Worm (Caenorhabditis elegans): ENCODE data around the gene str-39.

str-39 gene

DNA sequence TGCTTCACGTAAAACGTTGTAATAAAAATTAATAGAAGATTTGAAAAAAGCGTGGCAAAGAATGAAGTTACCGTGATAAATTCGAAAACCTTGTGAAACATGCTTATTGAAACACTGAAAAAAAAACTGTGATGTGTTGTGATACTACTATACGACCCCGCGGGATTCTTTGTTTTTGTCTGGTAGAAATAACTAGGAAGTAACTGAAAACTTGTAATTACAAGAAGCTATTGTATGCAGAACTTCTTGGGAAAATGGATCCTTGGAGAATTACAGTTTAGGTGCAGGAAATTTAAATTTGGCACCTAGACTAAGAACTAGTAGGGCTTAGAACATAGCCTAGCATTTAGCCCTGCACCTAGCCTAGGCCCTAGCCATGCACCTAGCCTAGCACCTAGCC lies at the start of gene str-39:
TSS of gene str-39 (minus strand) at position 101 of the 400 bp plus-strand sequence.
- no peak for TF ChIP-seq unc-62 (GFP tag; optimal IDR thresholded peaks at IDR 0.05)

DNA sequence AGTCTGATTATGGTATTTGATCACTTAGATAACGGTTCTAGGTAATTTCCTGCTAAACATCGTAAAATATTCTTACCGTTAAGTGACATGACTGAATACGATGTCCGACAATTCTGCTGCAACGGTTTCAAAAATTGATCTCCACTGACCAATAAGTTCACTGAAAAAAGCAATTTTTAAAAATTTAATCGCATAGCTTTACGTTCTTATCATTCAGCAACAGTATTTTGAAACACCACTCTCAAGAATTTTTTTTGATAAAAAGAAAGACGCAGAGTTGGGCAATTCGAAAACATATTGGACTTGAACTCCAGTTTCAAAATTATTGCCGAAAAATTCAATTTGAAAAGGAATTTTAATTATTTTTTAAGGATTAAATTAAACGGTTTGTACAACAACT lies 47.9 kb upstream of the str-39 start, which contains the start of gene C31B8.12:
TSS of gene C31B8.12 (minus strand) at position 101 of the 400 bp plus-strand sequence.
- TF ChIP-seq unc-62 (GFP tag; optimal IDR thresholded peaks at IDR 0.05) = no peak

DNA sequence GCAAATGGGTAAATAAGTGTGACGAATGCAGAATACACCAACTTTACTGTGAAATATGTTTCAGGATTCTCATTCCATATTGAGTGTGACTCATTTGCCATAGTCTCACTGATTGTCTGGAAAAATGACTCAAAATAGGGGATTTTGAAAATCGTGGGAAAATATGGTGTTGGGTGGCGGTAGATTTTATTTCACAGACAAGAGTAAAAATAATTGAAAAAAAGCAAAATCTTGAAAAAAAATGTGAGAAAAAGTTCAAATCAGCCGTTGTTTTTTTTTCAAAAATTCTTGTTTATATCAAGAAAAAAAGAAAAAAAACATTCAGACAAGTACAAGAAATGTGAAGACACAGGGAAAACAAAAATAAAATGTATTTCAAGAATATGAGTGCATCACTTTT lies 42.9 kb upstream of the str-39 start, which contains the start of gene srh-38:
TSS of gene srh-38 (minus strand) at position 101 of the 400 bp plus-strand sequence.
- TF ChIP-seq unc-62 (GFP tag; optimal IDR thresholded peaks at IDR 0.05) = no peak

DNA sequence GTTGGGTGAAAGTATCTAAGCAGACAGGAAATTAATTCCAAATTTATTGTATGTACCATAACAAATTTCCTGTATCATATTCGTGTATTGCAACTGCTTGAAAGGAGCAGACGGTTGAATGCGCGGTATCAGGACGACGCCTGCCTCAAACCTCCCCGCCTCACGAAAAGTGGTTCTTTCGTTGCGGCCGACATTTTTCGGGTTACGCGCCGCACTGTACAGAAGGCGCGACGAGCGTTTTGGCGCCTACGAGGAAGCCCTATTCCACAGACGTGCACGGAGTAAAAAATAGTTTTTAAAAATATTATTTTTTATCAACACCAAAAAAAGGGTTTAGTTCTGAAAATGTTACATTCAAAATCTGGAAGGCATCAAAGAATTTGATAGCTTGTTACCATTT lies 40.4 kb upstream of the str-39 start:
- no peak for TF ChIP-seq unc-62 (GFP tag; optimal IDR thresholded peaks at IDR 0.05)

DNA sequence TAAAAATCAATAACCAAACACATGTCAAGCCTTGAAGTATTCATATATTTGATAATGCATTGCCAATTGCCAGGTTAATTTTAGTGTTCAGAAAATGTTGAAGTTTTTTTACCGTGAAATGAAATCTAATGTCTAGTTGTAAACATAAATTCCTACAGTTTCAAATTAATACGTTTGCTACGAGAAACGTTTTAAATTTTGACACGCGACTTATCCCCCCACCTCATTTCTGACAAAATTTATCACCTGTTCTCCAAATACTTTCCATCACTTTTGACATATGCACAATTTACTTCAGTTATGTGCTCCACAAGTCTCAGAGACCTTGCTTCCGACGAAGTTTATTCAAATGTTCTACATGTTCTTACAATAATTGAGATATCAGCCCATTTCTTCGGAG lies 34.2 kb upstream of the str-39 start, which contains the start of gene srh-146:
TSS of gene srh-146 (plus strand) at position 301 of the 400 bp plus-strand sequence.
- TF ChIP-seq unc-62 (GFP tag; optimal IDR thresholded peaks at IDR 0.05) = no peak

DNA sequence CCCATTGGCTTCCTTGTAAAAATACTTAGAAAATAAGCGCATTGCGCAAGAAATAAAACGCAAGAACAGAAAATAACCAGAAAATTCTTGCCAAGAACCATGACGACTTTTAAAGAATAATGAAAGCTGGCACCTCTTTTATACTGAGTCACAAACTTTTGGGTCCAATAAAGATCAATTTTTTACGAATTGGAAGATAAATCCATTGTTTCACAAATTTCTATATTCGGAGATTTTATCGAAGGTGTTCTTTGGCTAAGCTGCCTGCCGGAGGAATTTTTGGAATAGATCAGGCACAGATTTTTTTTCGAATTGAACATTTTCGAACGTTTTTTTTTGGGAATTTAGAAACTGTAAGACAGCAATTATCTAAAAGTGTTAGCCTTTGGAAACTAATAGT lies 33.2 kb upstream of the str-39 start, which contains the start of gene C31B8.9:
TSS of gene C31B8.9 (minus strand) at position 101 of the 400 bp plus-strand sequence.
- TF ChIP-seq unc-62 (GFP tag; optimal IDR thresholded peaks at IDR 0.05) = no peak

DNA sequence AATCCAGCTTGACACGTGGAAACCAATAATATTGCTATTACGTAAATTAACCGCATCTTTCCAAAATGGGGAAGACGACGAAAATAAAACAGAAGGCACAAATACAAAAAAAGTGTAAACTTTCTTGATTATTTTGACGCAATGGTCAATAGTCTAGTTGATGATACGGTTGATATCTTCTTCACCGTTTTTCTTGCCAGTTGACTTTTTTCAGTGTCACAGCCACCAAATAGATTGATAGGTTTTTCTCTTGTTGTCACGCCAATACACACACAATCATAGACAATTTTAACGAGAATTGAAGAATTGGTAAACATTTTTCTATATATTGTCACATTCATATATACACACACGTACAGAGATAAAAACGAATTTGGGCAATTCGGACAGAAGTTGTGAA lies 29.8 kb upstream of the str-39 start, which contains the start of gene zmp-3:
TSS of gene zmp-3 (minus strand) at position 101 of the 400 bp plus-strand sequence.
- no peak for TF ChIP-seq unc-62 (GFP tag; optimal IDR thresholded peaks at IDR 0.05)

DNA sequence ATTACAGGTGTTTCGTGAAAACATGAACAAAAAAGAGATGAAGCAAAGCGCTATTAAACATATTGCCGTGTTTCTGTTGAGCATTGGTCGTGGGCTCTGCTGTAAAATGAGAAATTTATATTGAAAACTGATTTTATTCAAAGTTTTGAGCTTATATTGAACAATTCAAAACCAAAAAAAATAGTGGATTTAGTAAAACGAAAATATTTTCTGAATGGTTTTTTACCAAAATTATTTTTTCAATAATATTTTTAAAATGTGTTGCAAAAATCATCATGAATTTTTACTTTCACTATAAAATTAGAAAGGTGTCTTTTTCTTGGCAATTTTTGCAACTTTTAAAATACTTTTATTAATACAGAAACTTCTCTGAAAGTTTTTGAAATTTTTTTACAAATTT lies 23.5 kb upstream of the str-39 start, which contains the start of gene C31B8.7:
TSS of gene C31B8.7 (minus strand) at position 101 of the 400 bp plus-strand sequence.
- no peak for TF ChIP-seq unc-62 (GFP tag; optimal IDR thresholded peaks at IDR 0.05)

DNA sequence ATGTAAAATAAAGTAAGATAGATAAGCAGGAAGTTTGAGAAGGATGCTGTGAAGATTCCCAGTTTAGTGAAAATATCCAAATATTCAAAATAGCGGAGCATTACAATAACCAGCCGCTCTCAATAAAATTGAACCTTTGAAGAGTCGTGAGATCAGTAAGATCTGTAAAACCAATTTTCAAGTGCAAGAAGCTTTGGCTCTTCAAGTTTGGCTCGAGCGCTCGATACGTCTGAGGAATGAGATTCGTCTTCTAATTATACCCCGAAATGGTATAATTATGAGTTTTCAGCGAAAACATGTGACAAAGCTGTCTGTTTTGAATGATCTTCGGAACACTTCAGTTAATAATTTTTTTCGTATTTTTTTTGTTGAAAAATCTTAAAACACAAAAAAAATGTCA lies 20.2 kb upstream of the str-39 start, which contains the start of gene str-46:
TSS of gene str-46 (minus strand) at position 101 of the 400 bp plus-strand sequence.
- no peak for TF ChIP-seq unc-62 (GFP tag; optimal IDR thresholded peaks at IDR 0.05)

DNA sequence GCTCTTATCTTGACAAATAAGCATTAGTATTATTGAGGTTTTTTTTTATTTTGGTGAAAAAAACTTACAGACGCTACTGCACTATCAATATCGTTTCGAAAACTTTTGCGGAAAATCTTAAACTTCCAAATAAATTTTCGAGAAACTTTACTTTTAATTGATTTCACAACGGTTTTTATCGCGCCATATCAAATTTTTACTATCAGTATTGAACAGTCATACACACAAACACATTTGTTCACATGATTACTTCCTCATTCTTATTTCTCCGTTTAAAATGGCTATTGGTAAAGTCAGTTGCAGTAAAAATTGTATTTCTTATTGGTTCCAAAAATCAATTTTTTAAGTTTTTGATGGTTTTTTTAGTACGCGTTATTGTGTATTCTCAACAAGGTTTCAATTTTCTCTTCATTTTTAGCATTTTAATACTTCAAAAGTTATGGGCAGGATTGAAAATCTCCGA lies 16.5 kb upstream of the str-39 start, which contains the start of gene pals-32:
TSS of gene pals-32 (plus strand) at position 413 of the 463 bp plus-strand sequence.
- no peak for TF ChIP-seq unc-62 (GFP tag; optimal IDR thresholded peaks at IDR 0.05)

DNA sequence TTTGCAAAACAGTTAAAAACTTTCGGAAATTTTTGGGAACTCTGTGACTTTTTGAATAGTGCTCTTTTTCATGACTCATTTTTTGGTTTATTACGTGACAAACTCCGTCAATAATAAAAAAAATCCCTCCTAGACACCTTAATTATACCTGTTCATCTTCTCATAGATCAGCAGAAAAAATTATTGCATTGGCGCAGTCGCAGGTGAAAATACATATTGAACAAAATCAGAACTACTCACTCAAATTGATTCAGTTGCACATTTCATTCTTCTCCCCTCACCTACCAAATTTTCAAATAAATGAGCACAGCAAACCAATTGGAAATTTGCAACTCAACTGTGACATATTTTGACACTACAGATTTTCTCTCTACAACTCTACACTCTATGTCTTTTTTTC lies 13.3 kb upstream of the str-39 start, which contains the start of gene srh-127:
TSS of gene srh-127 (plus strand) at position 301 of the 400 bp plus-strand sequence.
- no peak for TF ChIP-seq unc-62 (GFP tag; optimal IDR thresholded peaks at IDR 0.05)

DNA sequence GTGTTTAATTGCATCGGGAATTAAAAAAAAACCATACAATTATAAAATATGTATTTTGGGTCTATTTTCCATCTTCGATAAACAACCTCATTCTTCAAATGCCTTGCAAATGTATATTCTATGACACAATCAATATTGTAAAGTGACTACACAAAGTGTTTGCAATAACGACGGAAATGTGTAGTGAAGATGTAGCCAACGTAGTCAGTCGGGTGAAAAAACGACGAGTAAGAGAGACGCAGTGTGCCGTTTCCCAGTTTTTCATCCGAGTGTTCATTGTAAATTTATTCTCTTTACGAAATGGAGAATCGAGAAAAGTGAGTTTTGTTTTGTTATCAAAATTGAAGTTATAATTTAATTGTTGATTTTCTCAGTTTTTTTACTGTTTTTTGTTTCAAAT lies 12.2 kb upstream of the str-39 start, which contains the start of gene F37B4.15:
TSS of gene F37B4.15 (plus strand) at position 301 of the 400 bp plus-strand sequence.
- no peak for TF ChIP-seq unc-62 (GFP tag; optimal IDR thresholded peaks at IDR 0.05)

DNA sequence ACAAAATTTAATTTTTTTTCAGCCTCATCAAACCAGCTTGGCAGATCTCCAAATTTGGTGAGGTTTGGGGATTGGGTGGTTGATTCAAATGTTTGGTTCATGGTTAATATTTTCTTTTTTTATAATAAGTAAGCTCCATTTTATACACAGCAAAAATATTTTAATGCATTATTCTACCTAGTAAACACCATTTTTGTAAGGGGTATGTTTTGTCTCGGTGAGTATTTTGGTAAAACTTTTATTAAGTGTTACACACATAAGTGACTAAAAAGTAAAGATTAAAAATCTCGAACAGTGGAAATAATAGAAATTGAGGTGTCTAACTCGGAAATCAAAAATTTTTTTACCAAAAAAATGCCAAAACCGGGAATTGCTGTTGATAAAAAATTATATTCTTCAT lies 9.0 kb upstream of the str-39 start, which contains the start of gene srw-4:
TSS of gene srw-4 (minus strand) at position 101 of the 400 bp plus-strand sequence.
- no peak for TF ChIP-seq unc-62 (GFP tag; optimal IDR thresholded peaks at IDR 0.05)

DNA sequence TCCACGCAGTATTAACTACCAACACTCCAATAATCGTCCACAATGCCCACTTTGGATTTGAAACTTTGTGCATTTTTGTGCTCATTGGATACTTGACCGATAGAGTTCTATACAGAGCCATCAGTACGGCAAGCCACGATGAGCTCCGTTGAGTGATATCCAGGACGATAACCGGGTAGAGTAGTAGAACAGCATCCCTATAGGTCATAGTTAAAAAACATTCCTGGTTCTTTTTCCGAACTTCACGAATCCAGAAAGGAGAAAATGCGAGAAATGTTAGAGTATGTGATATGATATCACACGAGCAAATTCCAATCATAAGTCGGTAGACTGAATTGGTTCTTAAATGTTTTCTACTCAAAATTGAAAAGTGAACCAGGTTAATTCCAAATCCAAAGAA lies 8.6 kb upstream of the str-39 start:
- no peak for TF ChIP-seq unc-62 (GFP tag; optimal IDR thresholded peaks at IDR 0.05)

DNA sequence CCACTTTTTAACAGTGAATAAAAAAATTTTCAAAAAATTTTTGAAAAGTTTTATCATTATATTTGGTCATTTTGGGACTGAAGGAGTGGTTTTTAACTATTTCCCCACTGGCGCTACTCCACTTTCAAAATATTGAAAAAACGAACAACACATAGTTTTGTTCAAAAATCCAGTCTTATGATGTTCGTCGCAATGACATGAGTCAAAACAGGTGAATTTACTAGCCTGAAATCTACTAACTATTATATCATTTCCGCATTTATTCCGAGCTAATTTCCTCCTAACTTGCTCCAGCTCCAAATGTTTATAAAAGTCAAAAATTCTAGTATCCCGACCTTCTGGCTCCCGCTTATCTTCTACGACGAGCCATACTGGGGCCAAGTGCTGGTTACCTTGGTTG lies 4.7 kb upstream of the str-39 start, which contains the start of gene sre-24:
TSS of gene sre-24 (plus strand) at position 301 of the 400 bp plus-strand sequence.
- TF ChIP-seq unc-62 (GFP tag; optimal IDR thresholded peaks at IDR 0.05) = no peak

DNA sequence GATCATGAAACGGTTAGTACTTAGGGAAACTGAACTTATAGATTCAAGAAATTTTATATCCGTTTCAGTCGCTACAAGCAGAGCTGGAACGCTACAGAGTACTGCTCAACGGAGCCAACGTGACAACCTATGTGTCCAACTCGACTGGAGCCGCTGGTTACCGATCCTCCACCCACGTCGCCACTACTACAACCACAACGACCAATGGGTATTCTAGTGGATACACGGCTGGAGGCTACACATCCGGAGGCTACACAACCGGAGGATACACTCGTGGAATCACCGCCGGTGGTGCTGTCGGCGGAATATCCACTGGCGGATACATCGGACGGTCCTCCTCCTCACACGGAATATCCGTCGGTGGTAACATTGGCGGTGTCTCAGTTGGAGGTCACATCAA lies 3.4 kb upstream of the str-39 start:
- no peak for TF ChIP-seq unc-62 (GFP tag; optimal IDR thresholded peaks at IDR 0.05)

DNA sequence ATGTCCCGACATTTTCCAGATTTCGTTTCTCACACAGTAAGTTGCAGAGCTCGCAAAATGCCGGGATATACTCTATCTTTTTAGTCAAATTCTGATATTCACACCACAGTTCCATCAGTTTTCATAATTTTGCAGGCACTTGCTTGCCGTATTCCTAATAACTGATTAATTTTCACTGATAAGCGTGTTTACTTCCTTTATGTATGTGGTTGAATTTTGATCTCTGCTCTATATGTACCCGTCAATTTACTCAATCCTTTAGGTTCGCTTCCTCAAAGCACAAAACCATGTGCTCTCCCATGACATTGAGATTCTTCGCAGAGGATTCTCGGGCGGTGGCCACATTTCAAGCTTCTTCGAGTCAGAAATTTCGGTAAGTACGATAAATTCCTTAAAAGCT lies 1.9 kb upstream of the str-39 start:
- no peak for TF ChIP-seq unc-62 (GFP tag; optimal IDR thresholded peaks at IDR 0.05)

Measured in whole organism, dauer.